Fruit fly (Drosophila melanogaster): ENCODE measurements around the gene CG6972.

Gene CG6972

DNA sequence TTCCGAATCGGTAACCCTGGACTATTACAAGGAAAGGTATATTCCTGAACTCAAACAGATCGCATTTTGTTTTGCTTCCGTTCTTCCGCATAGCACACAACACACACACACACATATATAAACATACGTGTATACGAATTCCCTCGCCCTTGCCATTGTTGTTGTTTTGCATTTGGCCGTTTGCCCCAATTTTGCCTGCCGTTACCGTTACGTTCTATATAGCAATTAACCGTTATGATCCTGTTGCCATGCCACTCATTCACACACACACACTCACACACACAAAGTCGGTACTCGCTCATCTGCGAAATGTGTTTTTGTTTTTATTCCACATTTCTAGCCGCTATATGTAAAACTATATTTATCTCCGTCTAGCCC, 25.6 kb downstream of the CG6972 start:
- no peak for TF ChIP-seq CTCF (optimal IDR thresholded peaks at IDR 0.05)
- TF ChIP-seq CG8478 (optimal IDR thresholded peaks at IDR 0.05): no peak

DNA sequence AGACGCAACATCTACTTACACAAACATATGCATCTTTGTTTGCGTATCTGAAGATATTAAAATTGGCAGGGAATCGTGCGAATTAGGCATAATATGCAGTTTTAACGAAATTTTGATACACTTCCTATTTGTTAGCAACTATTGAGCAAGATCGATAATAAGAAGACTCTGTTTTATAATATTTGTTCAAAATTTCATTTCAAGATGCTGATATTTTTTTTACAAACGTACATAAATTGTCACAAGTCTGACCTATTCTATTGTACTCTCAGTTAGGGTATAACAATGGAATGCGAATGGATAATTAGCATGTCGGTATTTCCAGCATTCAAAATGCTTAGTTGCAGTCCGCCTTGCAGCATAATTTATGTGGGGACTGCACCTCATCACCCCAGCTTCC, 26.1 kb downstream of the CG6972 start:
- TF ChIP-seq CTCF (optimal IDR thresholded peaks at IDR 0.05) (no peak), CG8478 (optimal IDR thresholded peaks at IDR 0.05) (no peak)

DNA sequence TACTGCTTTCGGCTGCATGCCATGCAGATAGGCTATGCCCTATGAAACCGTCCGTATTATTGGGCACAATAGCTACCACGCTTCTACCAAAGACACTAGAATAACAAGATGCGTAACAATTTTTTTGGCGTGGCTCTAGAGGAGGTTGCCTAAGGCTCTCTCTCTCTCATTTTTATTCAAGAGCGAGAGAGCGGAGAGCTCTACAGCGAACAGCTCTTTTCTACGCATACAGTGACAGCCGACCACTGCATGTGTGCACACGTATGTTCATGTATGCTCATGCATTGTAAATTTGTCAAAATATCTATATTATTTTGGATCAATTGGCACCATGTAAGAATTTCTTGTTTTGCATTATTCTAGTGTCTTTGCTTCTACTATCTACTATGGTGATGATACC, 31.2 kb downstream of the CG6972 start:
- TF ChIP-seq CTCF (optimal IDR thresholded peaks at IDR 0.05) (no peak), CG8478 (optimal IDR thresholded peaks at IDR 0.05) (no peak)

DNA sequence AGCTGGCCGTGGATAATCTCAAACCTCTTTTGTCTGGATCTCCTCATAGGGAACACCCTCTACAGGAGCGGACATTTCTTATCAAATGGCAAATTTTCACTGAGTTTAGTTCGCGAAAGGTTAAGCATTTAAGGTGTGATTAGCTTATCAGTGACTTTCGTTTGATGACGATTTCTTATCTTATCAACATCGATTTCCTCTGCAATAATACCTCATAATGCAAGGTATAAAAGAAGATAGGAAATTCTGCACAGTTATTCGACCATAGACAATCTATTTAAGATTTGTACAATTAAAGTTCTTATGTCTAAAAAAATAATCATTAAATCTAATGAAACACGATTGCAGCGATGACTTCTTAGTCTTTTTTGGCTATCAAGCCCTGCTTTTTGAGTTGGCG, 31.9 kb downstream of the CG6972 start, which contains the start of gene Takl2:
TSS of gene Takl2 (minus strand) at position 101 of the 400 bp plus-strand sequence.
- TF ChIP-seq CTCF (optimal IDR thresholded peaks at IDR 0.05) (no peak), CG8478 (optimal IDR thresholded peaks at IDR 0.05) (no peak)

DNA sequence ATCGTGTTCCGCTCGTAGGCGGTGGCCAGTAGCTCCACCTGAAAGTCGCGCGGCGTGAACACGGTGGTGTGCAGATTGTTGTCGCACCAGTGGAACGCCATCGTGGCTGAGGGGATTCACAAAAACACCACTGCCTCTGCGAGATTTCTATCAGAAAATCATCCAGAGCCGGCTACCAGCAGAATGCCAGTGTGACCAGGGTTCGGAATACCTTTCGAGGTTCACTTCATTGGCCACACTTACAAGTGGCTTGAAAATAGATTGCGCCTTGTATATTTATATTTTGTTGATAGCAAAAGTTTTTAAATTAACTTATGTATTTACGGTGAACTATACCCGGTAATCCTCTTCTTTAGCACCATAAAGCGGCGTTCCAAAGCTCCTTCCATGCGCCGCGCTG, 39.1 kb downstream of the CG6972 start, which contains the start of the genes Dcr-1 and CG6985:
TSS of gene Dcr-1 (minus strand) at position 162 of the 400 bp plus-strand sequence.
TSS of gene CG6985 (plus strand) at position 221 of the 400 bp plus-strand sequence.
- TF ChIP-seq CTCF (optimal IDR thresholded peaks at IDR 0.05) (peak in 1 of 2 experiments; percentile 3), CG8478 (optimal IDR thresholded peaks at IDR 0.05) (no peak)

DNA sequence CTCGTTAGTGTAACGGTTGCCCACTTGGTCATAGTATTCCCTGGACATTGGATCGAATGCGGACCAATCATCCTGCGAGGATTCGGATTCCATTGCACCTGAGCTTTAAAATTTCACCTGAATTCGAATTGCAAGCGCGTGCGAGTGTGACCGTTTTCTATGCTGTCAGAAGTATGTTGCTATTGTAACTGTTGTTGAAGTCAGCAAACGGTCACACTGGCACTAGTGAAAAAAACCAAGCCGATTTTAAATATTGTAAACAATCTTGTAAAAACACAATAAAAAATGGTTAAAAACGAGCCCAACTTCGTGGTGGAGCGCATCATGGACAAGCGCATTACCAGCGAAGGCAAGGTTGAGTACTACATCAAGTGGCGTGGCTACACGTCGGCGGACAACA, 43.6 kb downstream of the CG6972 start, which contains the start of the genes vret and HP1c:
TSS of gene vret (minus strand) at position 150 of the 400 bp plus-strand sequence.
TSS of gene HP1c (plus strand) at position 189 of the 400 bp plus-strand sequence.
- peak in 1 of 2 experiments; percentile 13 for TF ChIP-seq CTCF (optimal IDR thresholded peaks at IDR 0.05)
- no peak for TF ChIP-seq CG8478 (optimal IDR thresholded peaks at IDR 0.05)

DNA sequence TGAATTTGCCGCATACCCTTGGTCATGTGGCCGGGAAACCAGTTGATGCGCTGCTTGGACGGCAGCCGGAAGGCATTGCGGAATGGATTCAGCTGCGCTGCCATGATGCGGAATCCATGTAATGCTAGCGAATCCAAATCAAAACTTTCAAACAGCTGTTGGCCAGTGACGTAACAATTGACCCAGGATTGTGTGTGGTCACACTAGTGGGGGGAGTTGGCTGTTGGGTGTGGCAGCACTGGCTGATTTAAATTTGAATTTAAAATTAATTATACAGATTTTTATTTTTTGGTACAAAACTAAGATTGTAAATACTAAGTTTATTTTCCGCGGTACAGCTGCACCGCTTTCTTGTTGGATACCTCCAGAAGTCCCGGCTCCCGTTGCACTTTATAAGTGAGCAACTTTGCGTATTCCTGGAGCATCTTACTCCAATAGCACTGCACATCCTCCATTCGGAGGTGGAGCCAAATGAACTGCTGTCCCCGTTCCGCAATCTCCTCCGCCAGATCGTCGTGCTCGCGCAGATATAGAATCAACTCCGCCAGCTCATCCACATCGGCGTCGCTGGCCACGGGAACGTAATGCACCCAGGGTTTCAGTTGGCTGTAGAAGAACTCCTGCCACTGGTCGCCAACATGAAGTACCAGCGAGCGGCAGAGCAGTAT, 45.8 kb downstream of the CG6972 start, which contains the start of gene CG17141:
TSS of gene CG17141 (minus strand) at position 177 of the 668 bp plus-strand sequence.
- TF ChIP-seq CG8478 (optimal IDR thresholded peaks at IDR 0.05) (no peak), CTCF (optimal IDR thresholded peaks at IDR 0.05) (no peak)

DNA sequence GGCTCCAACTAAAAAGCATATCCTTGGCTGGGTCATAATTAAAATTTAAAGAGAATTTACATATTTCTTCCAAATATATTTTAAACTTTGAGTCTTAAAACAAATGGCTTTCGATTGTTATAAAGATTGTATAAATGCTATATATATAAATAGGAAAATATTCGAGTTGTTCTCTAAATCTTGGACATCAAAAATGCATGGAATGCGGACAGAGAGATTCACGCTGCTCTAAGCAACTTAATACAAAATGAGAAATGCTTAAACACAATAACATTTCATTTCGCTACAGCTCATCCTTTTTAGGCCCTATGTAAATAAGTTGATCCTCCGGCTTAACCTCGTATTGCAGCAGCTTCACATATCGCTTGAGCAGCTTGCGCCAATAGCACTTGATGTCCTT, 47.1 kb downstream of the CG6972 start, which contains the start of gene CG31139:
TSS of gene CG31139 (minus strand) at position 101 of the 400 bp plus-strand sequence.
- no peak for TF ChIP-seq CG8478 (optimal IDR thresholded peaks at IDR 0.05)
- TF ChIP-seq CTCF (optimal IDR thresholded peaks at IDR 0.05): no peak

DNA sequence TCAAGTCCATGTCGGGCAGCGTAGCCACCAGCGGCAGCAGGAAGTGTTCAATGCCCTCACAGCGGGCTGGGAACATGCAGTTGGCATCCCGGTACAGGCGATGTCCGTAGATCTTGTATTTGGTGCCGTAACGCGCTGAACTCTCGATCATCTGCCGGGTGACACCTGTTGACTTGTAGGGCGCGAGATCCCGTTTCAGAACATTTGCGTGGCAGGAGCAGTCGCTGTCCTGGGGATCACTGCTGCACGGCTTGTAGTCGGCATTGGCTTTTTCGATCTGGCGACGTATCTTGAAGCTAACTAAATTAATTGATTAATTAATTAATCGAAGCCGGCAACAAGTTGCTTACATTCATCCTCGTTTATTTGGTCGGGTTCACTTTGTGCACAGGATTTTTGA, 48.2 kb downstream of the CG6972 start:
- no peak for TF ChIP-seq CG8478 (optimal IDR thresholded peaks at IDR 0.05)
- TF ChIP-seq CTCF (optimal IDR thresholded peaks at IDR 0.05): no peak

DNA sequence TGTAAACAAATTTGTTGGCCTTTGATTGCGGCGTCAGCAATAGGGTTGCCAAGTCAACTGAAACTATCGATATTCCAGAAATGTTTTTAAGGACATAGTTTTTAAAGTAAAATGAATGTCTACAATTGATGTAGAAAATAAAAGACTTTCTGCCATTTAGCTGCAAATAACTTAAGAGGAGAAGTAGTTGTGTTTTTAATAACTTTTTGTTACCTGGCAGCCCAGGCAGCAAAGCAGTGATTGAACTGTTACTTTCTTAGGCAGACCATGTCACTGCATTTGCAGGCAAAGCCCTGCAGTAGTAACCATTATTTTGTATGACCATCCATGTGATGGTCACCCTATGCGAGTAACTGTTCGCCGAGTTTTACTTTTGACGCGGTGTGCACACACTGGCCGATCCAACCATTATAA, 48.7 kb downstream of the CG6972 start, which contains the start of the genes rumi, CG7029 and Usp12-46:
TSS of gene rumi (minus strand) at position 64 of the 414 bp plus-strand sequence.
TSS of gene CG7029 (plus strand) at position 368 of the 414 bp plus-strand sequence.
TSS of gene Usp12-46 (plus strand) at position 368 of the 414 bp plus-strand sequence.
- TF ChIP-seq CTCF (optimal IDR thresholded peaks at IDR 0.05) (peak in 1 of 2 experiments; percentile 14), CG8478 (optimal IDR thresholded peaks at IDR 0.05) (no peak)

DNA sequence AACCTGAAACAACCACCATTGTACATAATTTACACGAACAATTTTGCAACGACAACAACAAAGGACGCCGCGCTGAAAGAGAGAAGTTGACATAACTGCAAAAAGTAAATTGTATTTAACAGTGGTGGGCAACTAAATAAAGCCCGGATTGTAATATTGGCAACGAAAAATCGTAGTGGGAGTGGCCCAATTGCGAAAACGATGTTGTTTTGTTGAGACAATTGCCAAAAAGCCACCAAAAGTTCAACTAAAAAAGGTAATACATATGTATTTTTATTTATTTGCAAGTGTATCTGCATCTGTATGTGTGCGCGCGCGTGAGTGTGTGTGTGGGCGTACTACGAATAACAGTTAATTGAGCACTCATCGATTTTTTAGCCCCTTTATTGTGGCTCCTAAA, 49.3 kb downstream of the CG6972 start:
- TF ChIP-seq CG8478 (optimal IDR thresholded peaks at IDR 0.05) (no peak), CTCF (optimal IDR thresholded peaks at IDR 0.05) (no peak)

DNA sequence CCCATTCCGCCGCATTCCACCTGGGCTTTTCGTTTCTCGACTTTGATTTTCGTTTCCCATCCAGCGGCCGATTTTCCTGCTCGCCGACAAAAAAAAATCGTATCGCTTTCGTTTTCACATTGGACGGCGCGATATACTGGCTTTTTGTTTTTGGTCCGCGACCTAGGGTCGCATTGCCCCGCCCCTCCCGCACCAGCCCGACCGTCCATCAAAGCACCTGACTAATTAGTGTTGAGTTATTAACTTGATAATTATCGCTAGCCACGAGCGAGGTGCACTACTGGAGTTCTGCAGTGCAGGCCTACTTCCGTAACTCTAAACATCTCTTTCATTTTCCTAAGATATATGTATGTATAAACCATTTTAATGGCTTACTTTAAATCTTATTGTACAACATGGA, 49.9 kb downstream of the CG6972 start:
- TF ChIP-seq CTCF (optimal IDR thresholded peaks at IDR 0.05): no peak
- no peak for TF ChIP-seq CG8478 (optimal IDR thresholded peaks at IDR 0.05)

DNA sequence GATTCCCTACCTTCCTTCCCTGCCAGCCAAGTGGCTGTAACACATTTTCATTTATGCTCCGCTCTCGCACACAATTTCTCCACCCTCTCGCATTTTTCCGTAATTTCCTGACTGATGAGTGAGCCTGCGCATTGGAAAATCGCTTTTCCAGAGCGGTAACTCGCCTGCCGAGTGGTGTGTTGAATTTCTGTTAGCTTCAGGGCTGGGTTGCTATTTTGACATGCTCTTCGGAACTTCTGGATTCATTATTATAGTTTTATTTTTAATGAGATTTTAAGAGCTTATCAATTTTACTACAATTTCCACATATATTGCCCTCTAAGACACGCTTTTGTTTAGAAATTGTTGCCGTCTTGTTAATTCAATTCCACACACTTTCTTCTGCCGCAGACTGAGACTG, 51.1 kb downstream of the CG6972 start:
- TF ChIP-seq CG8478 (optimal IDR thresholded peaks at IDR 0.05) (no peak), CTCF (optimal IDR thresholded peaks at IDR 0.05) (no peak)

DNA sequence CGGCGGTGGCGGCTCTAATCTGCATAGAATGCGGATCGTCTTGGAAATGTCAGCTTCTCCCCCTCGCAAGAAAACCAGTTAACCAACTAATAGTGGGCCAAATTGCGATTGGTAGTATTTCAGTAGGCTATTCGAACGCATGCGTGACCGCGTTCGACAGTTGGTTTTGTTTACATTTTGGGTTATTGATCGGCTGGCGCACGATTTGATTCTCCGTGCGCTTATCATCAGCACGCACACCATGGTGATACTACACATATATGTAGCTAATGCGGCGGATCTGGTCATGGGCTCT, 51.7 kb downstream of the CG6972 start:
- TF ChIP-seq CTCF (optimal IDR thresholded peaks at IDR 0.05) (no peak), CG8478 (optimal IDR thresholded peaks at IDR 0.05) (no peak)

Measured in S2 (cell line).